Fruit fly (Drosophila melanogaster): ENCODE data around the gene CG6908.

CG6908 gene

DNA sequence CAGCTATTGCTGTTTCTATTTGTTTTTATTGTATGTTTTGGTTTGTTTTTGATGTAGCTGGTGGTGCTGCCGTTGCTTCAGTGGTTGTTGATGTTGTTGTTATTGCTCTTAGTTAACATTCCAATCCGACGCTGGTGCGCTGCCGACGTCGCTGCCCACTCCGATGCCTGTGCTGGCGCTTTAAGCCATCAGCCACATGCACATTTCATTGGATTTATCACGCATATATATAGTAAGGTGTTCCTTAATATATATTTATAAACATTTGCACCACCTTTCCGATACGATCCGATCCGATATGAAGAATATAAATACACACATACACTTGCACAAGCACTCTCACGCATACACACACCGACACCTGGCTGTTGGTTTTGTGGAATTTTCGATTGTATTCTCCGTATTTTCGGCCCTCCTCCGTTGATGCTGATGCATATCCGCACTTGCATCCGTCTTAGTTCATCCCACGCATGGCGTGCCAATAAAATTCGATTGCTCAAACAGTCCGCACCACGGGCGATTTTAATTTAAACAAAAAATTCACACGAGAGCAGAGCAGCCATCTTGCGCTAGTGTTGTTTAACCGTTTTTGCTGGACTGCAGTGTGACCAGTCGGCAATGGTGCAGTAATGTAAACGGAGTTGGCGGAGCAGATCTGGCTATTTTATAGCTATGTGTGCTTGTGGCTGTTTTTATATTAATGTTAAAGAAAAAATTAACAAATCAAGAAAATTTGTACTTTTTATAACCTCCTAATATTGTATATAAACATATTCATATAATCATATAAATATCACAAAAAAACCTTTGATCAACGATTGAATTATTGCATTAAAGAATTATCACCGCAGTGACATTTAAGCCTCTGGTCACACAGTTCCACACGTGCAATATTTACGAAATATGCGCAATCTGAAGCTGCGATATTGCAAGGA is 39.5 kb downstream of the CG6908 start, which contains the start of the genes Csk and Elp1 (continued):
- TF ChIP-seq CG14667 (GFP tag; IDR thresholded peaks at IDR 0.05) (no peak), CG3995 (GFP tag; optimal IDR thresholded peaks at IDR 0.05) (peak; percentile 56), HLH54F (GFP tag; optimal IDR thresholded peaks at IDR 0.05) (peak; percentile 41), CG8089 (GFP tag; optimal IDR thresholded peaks at IDR 0.05) (no peak), sens-2 (GFP tag; IDR thresholded peaks at IDR 0.05) (no peak), btn (GFP tag; optimal IDR thresholded peaks at IDR 0.05) (no peak), CG13894 (tag; optimal IDR thresholded peaks at IDR 0.05) (peak; percentile 50), CG14050 (GFP tag; IDR thresholded peaks at IDR 0.05) (no peak), Xbp1 (GFP tag; optimal IDR thresholded peaks at IDR 0.05) (peak; percentile 65), CG14965 (GFP tag; optimal IDR thresholded peaks at IDR 0.05; ENCODE audit: borderline replicate concordance) (no peak), lola (GFP tag; optimal IDR thresholded peaks at IDR 0.05) (peak in 1 of 3 experiments; percentile 63), Pdp1 (GFP tag; optimal IDR thresholded peaks at IDR 0.05) (peak; percentile 39 to 52), Poxn (GFP tag; IDR thresholded peaks at IDR 0.05) (no peak), CG16813 (GFP tag; IDR thresholded peaks at IDR 0.05; ENCODE audit: partially characterized antibody) (no peak), unpg (GFP tag; optimal IDR thresholded peaks at IDR 0.05) (peak; percentile 50), Nf-YA (GFP tag; IDR thresholded peaks at IDR 0.05) (no peak), esg (GFP tag; conservative IDR thresholded peaks at IDR 0.05) (no peak), CG15011 (GFP tag; optimal IDR thresholded peaks at IDR 0.05) (peak; percentile 26), CkIIα-i1 (GFP tag; IDR thresholded peaks at IDR 0.05) (no peak), Meics (GFP tag; optimal IDR thresholded peaks at IDR 0.05) (peak; percentile 54), CG8765 (GFP tag; IDR thresholded peaks at IDR 0.05) (no peak), Doc3 (GFP tag; IDR thresholded peaks at IDR 0.05; ENCODE audit: partially characterized antibody) (no peak), CG9609 (GFP tag; optimal IDR thresholded peaks at IDR 0.05) (peak; percentile 14), nerfin-1 (tag; optimal IDR thresholded peaks at IDR 0.05) (peak; percentile 68), crol (GFP tag; IDR thresholded peaks at IDR 0.05) (no peak), zen2 (GFP tag; IDR thresholded peaks at IDR 0.05; ENCODE audit: partially characterized antibody) (no peak), ab (GFP tag; optimal IDR thresholded peaks at IDR 0.05) (peak; percentile 23), Awh (GFP tag; IDR thresholded peaks at IDR 0.05) (no peak), nmo (GFP tag; optimal IDR thresholded peaks at IDR 0.05) (peak; percentile 86), dpn (GFP tag; optimal IDR thresholded peaks at IDR 0.05) (peak; percentile 50 to 63), ara (GFP tag; IDR thresholded peaks at IDR 0.05) (peak; percentile 24; the same call in 1 of the 2 replicates), prd (optimal IDR thresholded peaks at IDR 0.05) (no peak), prd (GFP tag; IDR thresholded peaks at IDR 0.05) (peak; percentile 48; the same call in 1 of the 3 replicates), CG8388 (GFP tag; optimal IDR thresholded peaks at IDR 0.05) (peak; percentile 30), kay (GFP tag; optimal IDR thresholded peaks at IDR 0.05) (peak; percentile 38), ems (GFP tag; optimal IDR thresholded peaks at IDR 0.05) (peak; percentile 0), Ets97D (GFP tag; optimal IDR thresholded peaks at IDR 0.05) (peak; percentile 81), corto (GFP tag; optimal IDR thresholded peaks at IDR 0.05) (no peak), croc (GFP tag; conservative IDR thresholded peaks at IDR 0.05) (0 out of 3 replicates have a peak, but pooled peaks have one; percentile 29), CG3838 (GFP tag; optimal IDR thresholded peaks at IDR 0.05) (no peak), Blimp-1 (GFP tag; optimal IDR thresholded peaks at IDR 0.05) (peak; percentile 28), CG6689 (GFP tag; IDR thresholded peaks at IDR 0.05) (no peak), CG4820 (GFP tag; optimal IDR thresholded peaks at IDR 0.05) (peak; percentile 55), CG15514 (GFP tag; optimal IDR thresholded peaks at IDR 0.05) (peak; percentile 74), CG33557 (GFP tag; optimal IDR thresholded peaks at IDR 0.05) (peak; percentile 40), kah (GFP tag; optimal IDR thresholded peaks at IDR 0.05) (peak; percentile 56), bigmax (GFP tag; optimal IDR thresholded peaks at IDR 0.05) (no peak), Hr78 (GFP tag; optimal IDR thresholded peaks at IDR 0.05) (no peak)
